Fruit fly (Drosophila melanogaster) S2 (cell line): ENCODE data around the gene CG33795.

ENCODE experiments used
- CG8478 ChIP-seq: fragments of >200 bp; optimal IDR thresholded peaks from 2 replicates; lab custom pipeline; 2018
- CTCF ChIP-seq, 2 experiments: fragments of >200 bp; optimal IDR thresholded peaks; 2 replicates each; lab custom pipeline; 2018

DNA sequence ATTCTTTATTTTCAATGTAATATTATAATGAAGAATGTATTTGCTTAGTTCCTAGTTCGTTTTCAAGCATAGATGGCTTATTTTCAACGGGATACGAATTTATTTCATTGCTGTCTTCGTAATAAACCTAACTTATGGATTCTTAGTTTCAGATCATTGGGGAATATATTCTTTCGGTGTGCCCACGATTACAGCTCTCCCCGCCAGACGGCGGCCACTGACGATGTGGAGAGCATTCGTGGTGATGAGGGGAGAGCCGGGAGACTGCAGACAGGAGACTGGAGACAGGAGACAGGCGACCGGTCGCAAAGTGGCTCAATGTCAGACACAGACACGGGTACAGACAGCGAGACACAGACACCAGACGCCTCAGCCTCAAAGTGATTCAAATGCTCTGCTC, 6.1 kb upstream of the CG33795 start:
- TF ChIP-seq CG8478 (lab: Kevin White, UChicago) (no peak), CTCF (optimal IDR thresholded peaks at IDR 0.05; lab: Kevin White, UChicago) (no peak)
